Worm (Caenorhabditis elegans) whole organism, late embryonic: ENCODE measurements around the gene C37E2.10.

Experiments used
- C08G9.2 ChIP-seq: sonication (generic microtip); optimal IDR thresholded peaks from 2 replicates; lab custom pipeline; 2016; ENCODE audit warnings: mild to moderate bottlenecking, missing genetic modification characterization, moderate library complexity, missing compliant biosample characterization
- K02D7.2 ChIP-seq: sonication (generic microtip); optimal IDR thresholded peaks from 2 replicates; lab custom pipeline; 2017; ENCODE audit warnings: mild to moderate bottlenecking, missing genetic modification characterization, missing compliant biosample characterization
- K09A11.1 ChIP-seq: sonication (generic microtip); optimal IDR thresholded peaks from 2 replicates; lab custom pipeline; 2017; ENCODE audit warnings: antibody characterized with exemption, mild to moderate bottlenecking, missing genetic modification characterization, missing compliant biosample characterization; ENCODE audit not compliant: insufficient read depth
- Y22D7AL.16 ChIP-seq: sonication (generic microtip); optimal IDR thresholded peaks from 2 replicates; lab custom pipeline; 2016; ENCODE audit warnings: missing genetic modification characterization, missing compliant biosample characterization
- ahr-1 ChIP-seq: sonication (generic microtip); optimal IDR thresholded peaks from 2 replicates; lab custom pipeline; 2016; ENCODE audit warnings: missing genetic modification characterization, missing compliant biosample characterization
- ama-1 ChIP-seq: fragments of 150-350 bp; optimal IDR thresholded peaks from 2 replicates; lab custom pipeline; 2014
- ceh-18 ChIP-seq: sonication (generic microtip); optimal IDR thresholded peaks from 2 replicates; lab custom pipeline; 2016; ENCODE audit warnings: missing genetic modification characterization, missing compliant biosample characterization
- ceh-19 ChIP-seq: fragments of 200-800 bp; sonication (Bioruptor generic); optimal IDR thresholded peaks from 2 replicates; lab custom pipeline; 2018; ENCODE audit warnings: mild to moderate bottlenecking, missing genetic modification characterization, missing compliant biosample characterization
- ceh-2 ChIP-seq: sonication (generic microtip); optimal IDR thresholded peaks from 2 replicates; lab custom pipeline; 2016; ENCODE audit warnings: missing genotype, missing genetic modification characterization, missing compliant biosample characterization
- ceh-22 ChIP-seq: sonication (generic microtip); optimal IDR thresholded peaks from 2 replicates; lab custom pipeline; 2017; ENCODE audit warnings: missing biosample characterization, missing genetic modification characterization
- ceh-30 ChIP-seq: fragments of 150-350 bp; optimal IDR thresholded peaks from 2 replicates; lab custom pipeline; 2014; ENCODE audit warnings: missing biosample characterization, missing genetic modification characterization
- ceh-31 ChIP-seq: sonication (generic microtip); optimal IDR thresholded peaks from 2 replicates; lab custom pipeline; 2016; ENCODE audit warnings: missing genetic modification characterization, missing compliant biosample characterization
- ceh-34 ChIP-seq: sonication (generic microtip); optimal IDR thresholded peaks from 2 replicates; lab custom pipeline; 2016; ENCODE audit warnings: mild to moderate bottlenecking, missing genetic modification characterization, missing compliant biosample characterization
- ceh-45 ChIP-seq: fragments of 200-800 bp; sonication (Bioruptor generic); IDR thresholded peaks from 2 replicates; pipeline ENCODE4 v1.3.6; 2022; ENCODE audit warnings: missing genetic modification reagents, missing genetic modification characterization, missing compliant biosample characterization
- ceh-48 ChIP-seq: sonication (generic microtip); optimal IDR thresholded peaks from 2 replicates; lab custom pipeline; 2016; ENCODE audit warnings: missing genetic modification characterization, inconsistent platforms, missing compliant biosample characterization
- ceh-6 ChIP-seq: fragments of 200-800 bp; sonication (Bioruptor generic); optimal IDR thresholded peaks from 2 replicates; lab custom pipeline; 2018; ENCODE audit warnings: mild to moderate bottlenecking, missing genetic modification characterization, missing compliant biosample characterization
- che-1 ChIP-seq: sonication (generic microtip); optimal IDR thresholded peaks from 2 replicates; lab custom pipeline; 2016; ENCODE audit warnings: mild to moderate bottlenecking, missing genetic modification characterization, missing compliant biosample characterization
- dve-1 ChIP-seq: sonication (generic microtip); optimal IDR thresholded peaks from 2 replicates; lab custom pipeline; 2017; ENCODE audit warnings: antibody characterized with exemption, mild to moderate bottlenecking, missing genetic modification characterization, missing compliant biosample characterization
- elt-4 ChIP-seq: sonication (generic microtip); optimal IDR thresholded peaks from 2 replicates; lab custom pipeline; 2016; ENCODE audit warnings: missing genetic modification characterization, missing compliant biosample characterization
- ets-4 ChIP-seq: sonication (generic microtip); optimal IDR thresholded peaks from 2 replicates; lab custom pipeline; 2016; ENCODE audit warnings: missing genetic modification characterization, missing compliant biosample characterization
- hlh-13 ChIP-seq: fragments of 200-800 bp; sonication (Bioruptor generic); optimal IDR thresholded peaks from 2 replicates; lab custom pipeline; 2018; ENCODE audit warnings: mild to moderate bottlenecking, missing genetic modification characterization, missing compliant biosample characterization
- hlh-15 ChIP-seq: sonication (generic microtip); optimal IDR thresholded peaks from 2 replicates; lab custom pipeline; 2016; ENCODE audit warnings: missing genetic modification characterization, missing compliant biosample characterization
- hlh-30 ChIP-seq: sonication (generic microtip); optimal IDR thresholded peaks from 2 replicates; lab custom pipeline; 2017; ENCODE audit warnings: antibody characterized with exemption, missing genetic modification characterization, missing compliant biosample characterization; ENCODE audit not compliant: insufficient read depth
- hlh-6 ChIP-seq: sonication (generic microtip); optimal IDR thresholded peaks from 2 replicates; lab custom pipeline; 2016; ENCODE audit warnings: missing genotype, missing genetic modification characterization, missing compliant biosample characterization
- lin-11 ChIP-seq: fragments of 200-800 bp; sonication (Bioruptor generic); optimal IDR thresholded peaks from 2 replicates; lab custom pipeline; 2018; ENCODE audit warnings: mild to moderate bottlenecking, missing genetic modification characterization, missing compliant biosample characterization
- madf-2 ChIP-seq: sonication (generic microtip); optimal IDR thresholded peaks from 2 replicates; lab custom pipeline; 2017; ENCODE audit warnings: missing genetic modification characterization, missing compliant biosample characterization
- nfya-1 ChIP-seq: sonication (generic microtip); optimal IDR thresholded peaks from 2 replicates; lab custom pipeline; 2017; ENCODE audit warnings: missing genetic modification characterization, mild to moderate bottlenecking, missing compliant biosample characterization, antibody characterized with exemption, moderate library complexity
- odd-2 ChIP-seq: sonication (generic microtip); optimal IDR thresholded peaks from 2 replicates; lab custom pipeline; 2017; ENCODE audit warnings: antibody characterized with exemption, mild to moderate bottlenecking, missing genetic modification characterization, missing compliant biosample characterization
- pat-9 ChIP-seq: fragments of 200-800 bp; sonication (Bioruptor generic); optimal IDR thresholded peaks from 2 replicates; lab custom pipeline; 2018; ENCODE audit warnings: mild to moderate bottlenecking, missing genetic modification characterization, moderate library complexity, missing compliant biosample characterization
- pha-4 ChIP-seq: fragments of 150-350 bp; optimal IDR thresholded peaks from 2 replicates; lab custom pipeline; 2018; ENCODE audit warnings: missing biosample characterization, missing genetic modification reagents, missing genetic modification characterization
- pqm-1 ChIP-seq: sonication (generic microtip); optimal IDR thresholded peaks from 2 replicates; lab custom pipeline; 2016; ENCODE audit warnings: missing genetic modification characterization, missing compliant biosample characterization
- pros-1 ChIP-seq: fragments of 150-350 bp; optimal IDR thresholded peaks from 2 replicates; lab custom pipeline; 2014; ENCODE audit warnings: missing biosample characterization, missing genetic modification reagents, missing genetic modification characterization
- ref-2 ChIP-seq: sonication (generic microtip); optimal IDR thresholded peaks from 2 replicates; lab custom pipeline; 2016; ENCODE audit warnings: missing genetic modification characterization, missing compliant biosample characterization
- sox-2 ChIP-seq: fragments of 200-800 bp; sonication (Bioruptor generic); IDR thresholded peaks from 2 replicates; pipeline ENCODE4 v1.3.6; 2022; ENCODE audit warnings: missing genetic modification reagents, missing genetic modification characterization, missing compliant biosample characterization
- sox-4 ChIP-seq: sonication (generic microtip); optimal IDR thresholded peaks from 2 replicates; lab custom pipeline; 2017; ENCODE audit warnings: mild to moderate bottlenecking, missing genetic modification characterization, inconsistent platforms, missing compliant biosample characterization
- syd-9 ChIP-seq: sonication (generic microtip); optimal IDR thresholded peaks from 2 replicates; lab custom pipeline; 2016; ENCODE audit warnings: mild to moderate bottlenecking, missing genetic modification characterization, moderate library complexity, missing compliant biosample characterization
- tbx-2 ChIP-seq: sonication (generic microtip); optimal IDR thresholded peaks from 2 replicates; lab custom pipeline; 2016; ENCODE audit warnings: missing genetic modification characterization, missing compliant biosample characterization
- unc-3 ChIP-seq, 2 experiments: fragments of 200-800 bp in 1 of 2; sonication (Bioruptor generic) in 1 of 2; sonication (generic microtip) in 1 of 2; conservative IDR thresholded peaks in 1 of 2; optimal IDR thresholded peaks in 1 of 2; 2 replicates each; pipeline versions ENCODE4 v1.3.6 to Lab custom; 2016 to 2022; ENCODE audit warnings: missing compliant biosample characterization in 2 of 2, missing genetic modification characterization in 2 of 2, missing genetic modification reagents in 1 of 2
- unc-42 ChIP-seq: sonication (generic microtip); optimal IDR thresholded peaks from 2 replicates; lab custom pipeline; 2016; ENCODE audit warnings: missing genotype, missing genetic modification characterization, missing compliant biosample characterization
- unc-86 ChIP-seq: sonication (generic microtip); optimal IDR thresholded peaks from 2 replicates; lab custom pipeline; 2016; ENCODE audit warnings: missing genetic modification characterization, missing compliant biosample characterization
- zip-5 ChIP-seq: sonication (generic microtip); optimal IDR thresholded peaks from 2 replicates; lab custom pipeline; 2016; ENCODE audit warnings: missing genetic modification characterization, missing compliant biosample characterization

C37E2.10 gene

DNA sequence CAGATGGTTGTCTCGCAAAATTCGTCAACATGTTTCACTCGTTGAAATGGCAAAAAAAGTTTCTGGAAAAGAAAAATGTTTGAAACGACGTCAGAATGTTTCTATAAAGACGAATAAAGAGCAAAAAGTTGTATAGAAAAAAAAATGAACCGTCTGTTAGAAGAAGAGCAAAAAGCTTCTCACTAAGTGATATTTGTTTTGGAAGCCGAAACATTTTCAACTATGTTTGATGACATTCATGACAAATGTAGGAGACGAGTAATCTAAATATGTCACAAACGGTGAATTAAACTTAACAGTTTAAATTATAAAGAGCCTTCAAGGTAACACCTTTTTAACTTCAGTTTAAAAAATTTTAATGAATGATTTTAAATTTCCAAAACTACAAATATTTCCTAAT, 38.7 kb upstream of the C37E2.10 start, which contains the start of gene nkat-1:
TSS of gene nkat-1 (minus strand) at position 101 of the 400 bp plus-strand sequence.
- no peak for TF ChIP-seq syd-9 (tag; lab: Kevin White, UChicago)
- no peak for TF ChIP-seq pha-4 (tag; lab: Kevin White, UChicago)
- no peak for TF ChIP-seq odd-2 (tag; lab: Kevin White, UChicago)

- TF ChIP-seq unc-42 (tag; lab: Kevin White, UChicago) = peak; percentile 17
- TF ChIP-seq K02D7.2 = no peak
- TF ChIP-seq ceh-48 (tag; lab: Kevin White, UChicago) = peak; percentile 24
Observed at ce11 chrX:14141344-14141841, 37.4 kb upstream of the C37E2.10 start.

DNA sequence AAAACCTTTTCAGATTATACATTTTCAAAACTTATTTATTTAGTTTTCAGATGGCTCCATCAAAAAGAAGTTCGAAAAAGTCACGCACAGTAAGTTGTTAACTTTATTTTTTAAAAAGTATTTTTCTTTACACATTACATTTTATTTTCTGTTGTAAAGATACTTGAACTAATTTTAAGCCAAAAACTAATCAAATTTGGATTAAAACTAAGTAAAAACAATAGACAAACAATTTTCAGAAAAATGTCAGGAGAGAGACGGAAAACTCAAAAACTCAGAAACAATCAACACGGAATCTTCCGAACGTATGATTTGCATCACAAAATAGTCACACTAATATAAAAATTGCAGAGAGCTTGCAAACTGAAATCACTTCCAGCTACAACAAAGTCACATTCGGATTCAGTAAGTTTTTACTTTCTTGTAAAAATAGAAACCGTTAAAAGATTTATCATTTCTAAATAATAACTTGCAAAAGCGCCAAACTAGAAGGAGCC, 36.8 kb upstream of the C37E2.10 start, which contains the start of gene ceh-89:
TSS of gene ceh-89 (plus strand) at position 51 of the 497 bp plus-strand sequence.
- TF ChIP-seq hlh-13 (no peak), C08G9.2 (tag; lab: Kevin White, UChicago) (no peak), hlh-15 (tag; lab: Kevin White, UChicago) (no peak), ets-4 (tag; lab: Kevin White, UChicago) (no peak), ceh-45 (GFP tag; lab: Robert Waterston, UW) (no peak), ceh-6 (GFP tag; lab: Kevin White, UChicago) (no peak), ceh-18 (tag; lab: Kevin White, UChicago) (no peak), Y22D7AL.16 (tag; lab: Kevin White, UChicago) (no peak), pat-9 (tag; lab: Kevin White, UChicago) (no peak), ama-1 (no peak), tbx-2 (tag; lab: Kevin White, UChicago) (no peak), lin-11 (tag; lab: Kevin White, UChicago) (no peak), ceh-30 (tag; lab: Kevin White, UChicago) (no peak), hlh-6 (tag; lab: Kevin White, UChicago) (no peak)

ce11 chrX:14145634-14146033, 33.2 kb upstream of the C37E2.10 start:
- TF ChIP-seq pqm-1 (tag; lab: Kevin White, UChicago) (no peak), sox-2 (GFP tag; lab: Robert Waterston, UW) (no peak), elt-4 (tag; lab: Kevin White, UChicago) (no peak), syd-9 (tag; lab: Kevin White, UChicago) (no peak), unc-3 (GFP tag; conservative IDR thresholded peaks at IDR 0.05; lab: Robert Waterston, UW) (no peak), unc-3 (tag; optimal IDR thresholded peaks at IDR 0.05; lab: Kevin White, UChicago) (no peak), unc-86 (no peak), ceh-19 (GFP tag; lab: Kevin White, UChicago) (no peak), hlh-15 (tag; lab: Kevin White, UChicago) (no peak), ceh-48 (tag; lab: Kevin White, UChicago) (no peak)

- peak; percentile 32 for TF ChIP-seq K09A11.1 (tag; lab: Kevin White, UChicago)
- no peak for TF ChIP-seq Y22D7AL.16 (tag; lab: Kevin White, UChicago)
- no peak for TF ChIP-seq hlh-6 (tag; lab: Kevin White, UChicago)
- TF ChIP-seq ceh-31 (tag; lab: Kevin White, UChicago) = peak; percentile 22
- TF ChIP-seq zip-5 (tag; lab: Kevin White, UChicago) = no peak
- TF ChIP-seq ref-2 (tag; lab: Kevin White, UChicago) = no peak
- peak; percentile 7 for TF ChIP-seq ceh-34 (tag; lab: Kevin White, UChicago)
- no peak for TF ChIP-seq madf-2 (tag; lab: Kevin White, UChicago)
- TF ChIP-seq pros-1 = peak; percentile 65
- TF ChIP-seq hlh-30 = peak; percentile 46
- TF ChIP-seq tbx-2 (tag; lab: Kevin White, UChicago) = peak; percentile 42
- no peak for TF ChIP-seq che-1
- TF ChIP-seq dve-1 = peak; percentile 14
- TF ChIP-seq pha-4 (tag; lab: Kevin White, UChicago) = no peak
- no peak for TF ChIP-seq ceh-2 (tag; lab: Kevin White, UChicago)
- peak; percentile 48 for TF ChIP-seq nfya-1 (tag; lab: Kevin White, UChicago)
- no peak for TF ChIP-seq C08G9.2 (tag; lab: Kevin White, UChicago)
- TF ChIP-seq ahr-1 (tag; lab: Kevin White, UChicago) = no peak
- TF ChIP-seq hlh-15 (tag; lab: Kevin White, UChicago) = no peak
- peak; percentile 75 for TF ChIP-seq ceh-18 (tag; lab: Kevin White, UChicago)
- peak; percentile 28 for TF ChIP-seq unc-42 (tag; lab: Kevin White, UChicago)
- no peak for TF ChIP-seq sox-4
- no peak for TF ChIP-seq ceh-22 (tag; lab: Kevin White, UChicago)
- TF ChIP-seq ceh-48 (tag; lab: Kevin White, UChicago) = peak; percentile 6
- TF ChIP-seq elt-4 (tag; lab: Kevin White, UChicago) = no peak
- TF ChIP-seq pat-9 (tag; lab: Kevin White, UChicago) = no peak
- TF ChIP-seq, all 69 proteins: peak for 11
Observed at ce11 chrX:14146740-14147140, 32.0 kb upstream of the C37E2.10 start.
